Fruit fly (Drosophila melanogaster) whole organism, prepupa: ENCODE results near the gene CG32344.

Source experiments
- CG11294 ChIP-seq: fragments of 200-800 bp; sonication (Bioruptor generic); IDR thresholded peaks from 2 replicates; pipeline ENCODE4 v1.3.6; 2022; ENCODE audit warnings: missing biosample characterization, missing genetic modification characterization
- CG11762 ChIP-seq: fragments of 200-800 bp; sonication (Bioruptor generic); optimal IDR thresholded peaks from 3 replicates; lab custom pipeline; 2016; ENCODE audit warnings: missing biosample characterization, missing genetic modification characterization; ENCODE audit not compliant: insufficient read depth
- CG11902 ChIP-seq: fragments of 200-800 bp; sonication (Bioruptor generic); optimal IDR thresholded peaks from 3 replicates; lab custom pipeline; 2016; ENCODE audit warnings: missing biosample characterization, missing genetic modification characterization
- CG15336 ChIP-seq: fragments of 200-800 bp; sonication (Bioruptor generic); IDR thresholded peaks from 2 replicates; pipeline ENCODE4 v1.3.6; 2022; ENCODE audit warnings: missing biosample characterization, missing genetic modification characterization
- CG1621 ChIP-seq: fragments of 200-800 bp; sonication (Bioruptor generic); optimal IDR thresholded peaks from 3 replicates; lab custom pipeline; 2018; ENCODE audit warnings: missing biosample characterization, mild to moderate bottlenecking, missing genetic modification characterization
- CG16779 ChIP-seq: fragments of 200-800 bp; sonication (Bioruptor generic); optimal IDR thresholded peaks from 3 replicates; lab custom pipeline; 2017; ENCODE audit warnings: missing biosample characterization, mild to moderate bottlenecking, missing genetic modification characterization
- CG3032 ChIP-seq: fragments of 200-800 bp; optimal IDR thresholded peaks from 2 replicates; lab custom pipeline; 2019; ENCODE audit warnings: missing biosample characterization, mild to moderate bottlenecking, missing genetic modification characterization, moderate library complexity
- CG31627 ChIP-seq: fragments of 200-800 bp; sonication (Bioruptor generic); optimal IDR thresholded peaks from 3 replicates; lab custom pipeline; 2016; ENCODE audit warnings: missing biosample characterization, missing genetic modification characterization
- CG34406 ChIP-seq: fragments of 200-800 bp; sonication (Bioruptor generic); optimal IDR thresholded peaks from 3 replicates; lab custom pipeline; 2016; ENCODE audit warnings: missing biosample characterization, missing genetic modification characterization
- CG3919 ChIP-seq: fragments of 200-800 bp; sonication (Bioruptor generic); optimal IDR thresholded peaks from 3 replicates; lab custom pipeline; 2016; ENCODE audit warnings: missing biosample characterization, missing genetic modification characterization
- CG4318 ChIP-seq: fragments of 200-800 bp; sonication (Bioruptor generic); optimal IDR thresholded peaks from 3 replicates; lab custom pipeline; 2017; ENCODE audit warnings: missing biosample characterization, mild to moderate bottlenecking, missing genetic modification characterization
- CG6163 ChIP-seq: fragments of 200-800 bp; sonication (Bioruptor generic); IDR thresholded peaks from 3 replicates; pipeline ENCODE4 v1.3.6; 2022; ENCODE audit warnings: missing biosample characterization, missing genetic modification characterization
- CG6808 ChIP-seq: fragments of 200-800 bp; sonication (Bioruptor generic); optimal IDR thresholded peaks from 3 replicates; lab custom pipeline; 2017; ENCODE audit warnings: missing biosample characterization, missing genetic modification characterization, mild to moderate bottlenecking, moderate library complexity, missing genetic modification reagents
- CG6854 ChIP-seq: fragments of 200-800 bp; sonication (Bioruptor generic); optimal IDR thresholded peaks from 2 replicates; lab custom pipeline; 2017; ENCODE audit warnings: missing biosample characterization, mild to moderate bottlenecking, missing genetic modification characterization
- CG7368 ChIP-seq: fragments of 200-800 bp; sonication (Bioruptor generic); optimal IDR thresholded peaks from 3 replicates; lab custom pipeline; 2016; ENCODE audit warnings: missing biosample characterization, missing genetic modification characterization
- CG8119 ChIP-seq: fragments of 200-800 bp; sonication (Bioruptor generic); IDR thresholded peaks from 3 replicates; pipeline ENCODE4 v1.3.6; 2022; ENCODE audit warnings: missing biosample characterization, missing genetic modification characterization
- CG8319 ChIP-seq: fragments of 200-800 bp; sonication (Bioruptor generic); optimal IDR thresholded peaks from 3 replicates; lab custom pipeline; 2016; ENCODE audit warnings: missing biosample characterization, missing genetic modification characterization
- CG8632 ChIP-seq: fragments of 200-800 bp; sonication (Bioruptor generic); optimal IDR thresholded peaks from 3 replicates; lab custom pipeline; 2016; ENCODE audit warnings: missing biosample characterization, missing genetic modification characterization
- CG9139 ChIP-seq: fragments of 200-800 bp; sonication (Bioruptor generic); optimal IDR thresholded peaks from 3 replicates; lab custom pipeline; 2017; ENCODE audit warnings: missing biosample characterization, mild to moderate bottlenecking, missing genetic modification characterization
- Eip75B ChIP-seq: fragments of 200-800 bp; sonication (Bioruptor generic); optimal IDR thresholded peaks from 3 replicates; lab custom pipeline; 2016; ENCODE audit warnings: missing biosample characterization, missing genetic modification characterization
- Eip78C ChIP-seq: fragments of 200-800 bp; sonication (Bioruptor generic); peaks from one replicate; lab custom pipeline; 2016; ENCODE audit warnings: missing biosample characterization, missing genetic modification characterization
- Eip93F ChIP-seq: fragments of 200-800 bp; sonication (Bioruptor generic); optimal IDR thresholded peaks from 2 replicates; lab custom pipeline; 2016; ENCODE audit warnings: missing biosample characterization, mild to moderate bottlenecking, missing genetic modification characterization
- Ets96B ChIP-seq: fragments of 200-800 bp; optimal IDR thresholded peaks from 2 replicates; lab custom pipeline; 2019; ENCODE audit warnings: missing biosample characterization, mild to moderate bottlenecking, missing genetic modification characterization, moderate library complexity
- Gug ChIP-seq: fragments of 200-800 bp; sonication (Bioruptor generic); IDR thresholded peaks from 2 replicates; pipeline ENCODE4 v1.3.6; 2022; ENCODE audit warnings: missing biosample characterization, missing genetic modification characterization
- Hr38 ChIP-seq: sonication (Bioruptor generic); optimal IDR thresholded peaks from 2 replicates; lab custom pipeline; 2016; ENCODE audit warnings: missing biosample characterization, missing genetic modification characterization
- Hr4 ChIP-seq: fragments of 200-800 bp; sonication (Bioruptor generic); optimal IDR thresholded peaks from 3 replicates; lab custom pipeline; 2016; ENCODE audit warnings: missing biosample characterization, missing genetic modification characterization
- Lpt ChIP-seq: fragments of 200-800 bp; sonication (Bioruptor generic); optimal IDR thresholded peaks from 3 replicates; lab custom pipeline; 2016; ENCODE audit warnings: missing biosample characterization, missing genetic modification characterization
- OdsH ChIP-seq: fragments of 200-800 bp; sonication (Bioruptor generic); optimal IDR thresholded peaks from 3 replicates; lab custom pipeline; 2016; ENCODE audit warnings: missing biosample characterization, missing genetic modification characterization
- Smox ChIP-seq: fragments of 200-800 bp; sonication (Bioruptor generic); optimal IDR thresholded peaks from 3 replicates; lab custom pipeline; 2016; ENCODE audit warnings: missing biosample characterization, missing genetic modification characterization
- Sox15 ChIP-seq: fragments of 200-800 bp; sonication (Bioruptor generic); optimal IDR thresholded peaks from 3 replicates; lab custom pipeline; 2016; ENCODE audit warnings: missing biosample characterization, missing genetic modification characterization
- achi ChIP-seq: fragments of 200-800 bp; sonication (Bioruptor generic); optimal IDR thresholded peaks from 3 replicates; lab custom pipeline; 2016; ENCODE audit warnings: missing biosample characterization, missing genetic modification characterization
- acj6 ChIP-seq: fragments of 200-800 bp; sonication (Bioruptor generic); optimal IDR thresholded peaks from 3 replicates; lab custom pipeline; 2016; ENCODE audit warnings: missing biosample characterization, missing genetic modification characterization
- cyc ChIP-seq: fragments of 200-800 bp; sonication (Bioruptor generic); optimal IDR thresholded peaks from 3 replicates; lab custom pipeline; 2016; ENCODE audit warnings: missing biosample characterization, missing genetic modification characterization
- dac ChIP-seq: fragments of 200-800 bp; sonication (Bioruptor generic); optimal IDR thresholded peaks from 2 replicates; lab custom pipeline; 2017; ENCODE audit warnings: missing biosample characterization, mild to moderate bottlenecking, missing genetic modification characterization
- dsx ChIP-seq: fragments of 200-800 bp; optimal IDR thresholded peaks from 3 replicates; lab custom pipeline; 2019; ENCODE audit warnings: missing biosample characterization, mild to moderate bottlenecking, missing genetic modification characterization, moderate library complexity; ENCODE audit not compliant: poor library complexity, severe bottlenecking
- eg ChIP-seq: fragments of 200-800 bp; sonication (Bioruptor generic); IDR thresholded peaks from 3 replicates; pipeline ENCODE4 v1.3.6; 2022; ENCODE audit warnings: missing biosample characterization, missing genetic modification characterization
- esn ChIP-seq: fragments of 200-800 bp; sonication (Bioruptor generic); optimal IDR thresholded peaks from 2 replicates; lab custom pipeline; 2016; ENCODE audit warnings: missing biosample characterization, mild to moderate bottlenecking, missing genetic modification characterization, moderate library complexity
- fd59A ChIP-seq: fragments of 200-800 bp; sonication (Bioruptor generic); optimal IDR thresholded peaks from 2 replicates; lab custom pipeline; 2017; ENCODE audit warnings: missing biosample characterization, mild to moderate bottlenecking, missing genetic modification characterization, missing genetic modification reagents
- lz ChIP-seq: fragments of 200-800 bp; sonication (Bioruptor generic); optimal IDR thresholded peaks from 3 replicates; lab custom pipeline; 2016; ENCODE audit warnings: missing biosample characterization, missing genetic modification characterization
- net ChIP-seq: fragments of 200-800 bp; sonication (Bioruptor generic); optimal IDR thresholded peaks from 3 replicates; lab custom pipeline; 2016; ENCODE audit warnings: missing biosample characterization, missing genetic modification characterization
- ss ChIP-seq, 2 experiments: fragments of 200-800 bp; sonication (Bioruptor generic); optimal IDR thresholded peaks; 2 replicates in 1 of 2; 3 replicates in 1 of 2; lab custom pipeline; 2017 to 2018; ENCODE audit warnings: mild to moderate bottlenecking in 2 of 2, missing biosample characterization in 2 of 2, missing genetic modification characterization in 2 of 2, moderate library complexity in 1 of 2
- vri ChIP-seq: fragments of 200-800 bp; sonication (Bioruptor generic); optimal IDR thresholded peaks from 3 replicates; lab custom pipeline; 2016; ENCODE audit warnings: missing biosample characterization, mild to moderate bottlenecking, missing genetic modification characterization

CG32344 gene

DNA sequence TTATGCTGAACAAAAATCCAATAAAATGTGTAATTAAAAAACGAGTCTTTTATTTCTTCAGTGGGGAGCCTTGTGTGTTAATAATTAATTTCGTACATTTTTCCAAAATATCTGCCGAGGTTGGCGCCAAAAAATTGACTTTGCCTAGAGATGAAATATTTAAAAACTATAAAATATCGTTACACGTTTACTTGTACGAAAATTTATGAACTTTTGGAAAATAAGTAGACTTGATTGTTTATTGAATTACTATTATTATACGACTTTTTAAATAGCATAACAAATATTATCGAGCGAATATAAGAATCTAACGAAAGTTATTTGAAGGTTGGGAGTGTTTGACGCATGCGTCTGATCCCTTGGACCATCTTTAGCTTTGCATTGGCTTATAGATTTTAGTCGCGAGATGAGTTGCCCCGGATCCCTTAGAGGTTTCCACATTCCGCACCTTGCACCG lies 31.5 kb upstream of the CG32344 start, which contains the start of gene CG1231:
Gene CG1231, plus strand, starts transcription at position 407 of the 457 bp plus-strand sequence.
- TF ChIP-seq CG7368 (GFP tag; lab: Kevin White, UChicago) (no peak), Sox15 (no peak), acj6 (no peak), CG34406 (GFP tag; lab: Kevin White, UChicago) (no peak)

DNA sequence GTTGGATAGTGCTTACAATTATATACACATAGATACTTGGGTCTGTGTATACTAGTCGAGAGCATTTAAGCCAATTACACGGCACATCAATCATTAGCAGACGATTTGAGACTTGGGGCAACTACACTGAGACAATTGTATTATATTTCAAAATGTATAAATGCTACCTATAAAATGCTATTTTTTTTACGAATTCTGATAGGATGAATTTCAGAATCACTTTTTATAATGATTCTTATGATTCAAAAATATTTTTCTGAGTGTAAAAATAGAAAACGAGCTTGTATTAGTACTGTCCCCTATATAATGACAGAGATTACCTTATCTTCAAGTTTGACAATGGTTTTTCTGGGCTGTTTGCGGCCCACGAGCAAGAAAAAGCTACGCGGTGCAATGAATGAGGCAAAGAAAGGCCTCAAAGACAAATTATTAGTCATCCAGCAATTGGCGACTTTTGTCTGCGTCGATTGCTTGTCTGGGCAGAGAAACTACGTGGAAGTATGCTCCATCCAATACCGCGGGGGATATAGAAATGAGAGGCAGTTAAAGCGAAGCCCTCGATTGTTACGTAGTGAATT lies 26.2 kb upstream of the CG32344 start:
- TF ChIP-seq lz (GFP tag; lab: Kevin White, UChicago) (no peak), esn (GFP tag; lab: Kevin White, UChicago) (peak; percentile 63), CG15336 (GFP tag; lab: Robert Waterston, UW) (peak; percentile 73), CG3919 (GFP tag; lab: Kevin White, UChicago) (no peak), dac (GFP tag; lab: Kevin White, UChicago) (no peak), acj6 (no peak), eg (peak; percentile 85), CG31627 (GFP tag; lab: Kevin White, UChicago) (peak; percentile 17), CG4318 (GFP tag; lab: Kevin White, UChicago) (no peak), CG8632 (no peak), Gug (peak; percentile 67), CG3032 (tag; lab: Kevin White, UChicago) (peak; percentile 43), Hr4 (GFP tag; lab: Kevin White, UChicago) (no peak), Hr38 (no peak), CG16779 (tag; lab: Kevin White, UChicago) (no peak), CG8319 (GFP tag; lab: Kevin White, UChicago) (no peak), CG9139 (GFP tag; lab: Kevin White, UChicago) (no peak), cyc (GFP tag; lab: Kevin White, UChicago) (peak; percentile 32), Eip75B (GFP tag; lab: Kevin White, UChicago) (no peak), ss (GFP tag; optimal IDR thresholded peaks at IDR 0.05; lab: Kevin White, UChicago) (no peak), Smox (GFP tag; lab: Kevin White, UChicago) (no peak), dsx (peak; percentile 35), Eip78C (GFP tag; lab: Kevin White, UChicago) (peak; percentile 90), CG6854 (GFP tag; lab: Kevin White, UChicago) (no peak), achi (GFP tag; lab: Kevin White, UChicago) (no peak), net (no peak), CG11902 (GFP tag; lab: Kevin White, UChicago) (peak; percentile 25), Eip93F (GFP tag; lab: Kevin White, UChicago) (no peak), Lpt (GFP tag; lab: Kevin White, UChicago) (no peak), Sox15 (no peak), CG1621 (tag; lab: Kevin White, UChicago) (no peak), CG11294 (GFP tag; lab: Robert Waterston, UW) (peak; percentile 47; the same call in 1 of the 2 replicates), vri (GFP tag; lab: Kevin White, UChicago) (no peak), CG11762 (GFP tag; lab: Kevin White, UChicago) (peak; percentile 26), CG34406 (GFP tag; lab: Kevin White, UChicago) (no peak), OdsH (GFP tag; lab: Kevin White, UChicago) (no peak), CG8119 (GFP tag; lab: Robert Waterston, UW) (peak; percentile 76), CG6808 (GFP tag; lab: Kevin White, UChicago) (no peak), fd59A (no peak), Ets96B (tag; lab: Kevin White, UChicago) (no peak), CG7368 (GFP tag; lab: Kevin White, UChicago) (no peak), CG6163 (GFP tag; lab: Robert Waterston, UW) (peak; percentile 66)
